Fruit fly (Drosophila melanogaster) whole organism, pupa: ENCODE data around the gene CG32832.

Experiments used
- CG32121 ChIP-seq: fragments of 200-800 bp; sonication (Bioruptor generic); IDR thresholded peaks from 2 replicates; pipeline ENCODE4 v1.3.6; 2022; ENCODE audit warnings: missing biosample characterization, missing genetic modification characterization
- CG34367 ChIP-seq: fragments of 200-800 bp; sonication (Bioruptor generic); optimal IDR thresholded peaks from 2 replicates; lab custom pipeline; 2018; ENCODE audit warnings: missing biosample characterization, mild to moderate bottlenecking, missing genetic modification characterization
- CG8159 ChIP-seq: fragments of 200-800 bp; sonication (Bioruptor generic); optimal IDR thresholded peaks from 3 replicates; lab custom pipeline; 2018; ENCODE audit warnings: missing biosample characterization, mild to moderate bottlenecking, missing genetic modification characterization, moderate library complexity
- CG8301 ChIP-seq: fragments of 200-800 bp; sonication (Bioruptor generic); optimal IDR thresholded peaks from 2 replicates; lab custom pipeline; 2018; ENCODE audit warnings: missing biosample characterization, mild to moderate bottlenecking, missing genetic modification characterization
- Ets98B ChIP-seq: fragments of 200-800 bp; sonication (Bioruptor generic); IDR thresholded peaks from 2 replicates; pipeline ENCODE4 v1.3.6; 2022; ENCODE audit warnings: missing biosample characterization, missing genetic modification characterization
- Pif1A ChIP-seq: fragments of 200-800 bp; sonication (Bioruptor generic); optimal IDR thresholded peaks from 3 replicates; lab custom pipeline; 2016; ENCODE audit warnings: missing biosample characterization, missing genetic modification characterization
- Snoo ChIP-seq: fragments of 200-800 bp; sonication (Bioruptor generic); optimal IDR thresholded peaks from 3 replicates; lab custom pipeline; 2017; ENCODE audit warnings: missing biosample characterization, mild to moderate bottlenecking, missing genetic modification characterization, inconsistent platforms
- gl ChIP-seq: fragments of 200-800 bp; sonication (Bioruptor generic); optimal IDR thresholded peaks from 2 replicates; lab custom pipeline; 2018; ENCODE audit warnings: missing biosample characterization, mild to moderate bottlenecking, missing genetic modification characterization

- TF ChIP-seq CG32121 (GFP tag; lab: Robert Waterston, UW) (no peak), gl (tag; lab: Kevin White, UChicago) (no peak), Pif1A (GFP tag; lab: Kevin White, UChicago) (no peak), Snoo (tag; lab: Kevin White, UChicago) (no peak), CG8301 (tag; lab: Kevin White, UChicago) (no peak), CG8159 (tag; lab: Kevin White, UChicago) (no peak), CG34367 (tag; lab: Kevin White, UChicago) (no peak), Ets98B (GFP tag; lab: Robert Waterston, UW) (no peak)
Measured at dm6 chr2L:16909290-16909689, 30.2 kb upstream of the CG32832 start.
